Worm (Caenorhabditis elegans) whole organism, early embryonic: Measurements from ENCODE around the gene Y17D7C.1.
"Not testable (repeated sequence)": the region's sequence is repeated elsewhere in the genome, so short reads cannot be mapped to it uniquely, and the experiment has no call there.

Experiments used
- ets-7 ChIP-seq: sonication (generic microtip); optimal IDR thresholded peaks from 2 replicates; lab custom pipeline; 2016; ENCODE audit warnings: missing genotype, missing genetic modification characterization, missing compliant biosample characterization
- sea-1 ChIP-seq: fragments of 200-800 bp; sonication (Bioruptor generic); conservative IDR thresholded peaks from 2 replicates; pipeline ENCODE4 v1.3.6; 2022; ENCODE audit warnings: missing genetic modification characterization, missing compliant biosample characterization
- tra-4 ChIP-seq: sonication (generic microtip); optimal IDR thresholded peaks from 2 replicates; lab custom pipeline; 2017; ENCODE audit warnings: missing genetic modification characterization, missing compliant biosample characterization

- TF ChIP-seq ets-7 (tag; lab: Kevin White, UChicago); sea-1 (GFP tag; lab: Robert Waterston, UW); tra-4: not testable (repeated sequence)
Observed at ce11 chrV:18754328-18754727, 48.0 kb downstream of the Y17D7C.1 start, which contains the start of gene clec-254.
